Fruit fly (Drosophila melanogaster): ENCODE results near the gene mesh.

mesh gene

dm6 chr3R:31168968-31169367, 26.6 kb downstream of the mesh start, which contains the start of gene stops (continued):
- no peak for TF ChIP-seq Dbx (GFP tag; IDR thresholded peaks at IDR 0.05)
- 0 out of 2 replicates have a peak, but pooled peaks have one; percentile 30 for TF ChIP-seq CG32532 (GFP tag; IDR thresholded peaks at IDR 0.05)
- TF ChIP-seq row (GFP tag; IDR thresholded peaks at IDR 0.05), result no peak
- TF ChIP-seq gce (GFP tag; IDR thresholded peaks at IDR 0.05), result 0 out of 3 replicates have a peak, but pooled peaks have one; percentile 29
- no peak for TF ChIP-seq Bteb2 (GFP tag; optimal IDR thresholded peaks at IDR 0.05)
- no peak for TF ChIP-seq ase (GFP tag; IDR thresholded peaks at IDR 0.05)
- TF ChIP-seq CG18011 (GFP tag; optimal IDR thresholded peaks at IDR 0.05), result peak; percentile 29
- no peak for TF ChIP-seq corto (GFP tag; optimal IDR thresholded peaks at IDR 0.05)
- TF ChIP-seq CG13296 (GFP tag; optimal IDR thresholded peaks at IDR 0.05), result no peak
- TF ChIP-seq Hmx (GFP tag; optimal IDR thresholded peaks at IDR 0.05), result no peak
- no peak for TF ChIP-seq grau (tag; optimal IDR thresholded peaks at IDR 0.05)
- TF ChIP-seq lbe (GFP tag; optimal IDR thresholded peaks at IDR 0.05), result no peak
- no peak for TF ChIP-seq CG16815 (GFP tag; optimal IDR thresholded peaks at IDR 0.05)
- peak; percentile 41 for TF ChIP-seq CG1602 (GFP tag; optimal IDR thresholded peaks at IDR 0.05)
- TF ChIP-seq CG31441 (GFP tag; IDR thresholded peaks at IDR 0.05), result peak; percentile 23; the same call in 1 of the 2 replicates
- no peak for TF ChIP-seq inv (GFP tag; IDR thresholded peaks at IDR 0.05; ENCODE audit: partially characterized antibody)
- no peak for TF ChIP-seq hkb (optimal IDR thresholded peaks at IDR 0.05)
- no peak for TF ChIP-seq hkb (GFP tag; IDR thresholded peaks at IDR 0.05)
- TF ChIP-seq CG12219 (GFP tag; optimal IDR thresholded peaks at IDR 0.05), result peak; percentile 36
- no peak for TF ChIP-seq Stat92E (GFP tag; optimal IDR thresholded peaks at IDR 0.05)
- TF ChIP-seq Lim3 (GFP tag; IDR thresholded peaks at IDR 0.05), result no peak
- no peak for TF ChIP-seq gsb (GFP tag; IDR thresholded peaks at IDR 0.05)
- TF ChIP-seq D19A (tag; optimal IDR thresholded peaks at IDR 0.05), result no peak
- no peak for TF ChIP-seq CG17186 (GFP tag; optimal IDR thresholded peaks at IDR 0.05)
- TF ChIP-seq CG13123 (GFP tag; optimal IDR thresholded peaks at IDR 0.05), result peak; percentile 16
- TF ChIP-seq CG13287 (GFP tag; IDR thresholded peaks at IDR 0.05; ENCODE audit: partially characterized antibody), result no peak
- TF ChIP-seq ato (GFP tag; IDR thresholded peaks at IDR 0.05; ENCODE audit: partially characterized antibody), result no peak
- peak; percentile 50; the same call in 1 of the 2 replicates for TF ChIP-seq CG11247 (GFP tag; IDR thresholded peaks at IDR 0.05)
- TF ChIP-seq vvl (GFP tag; IDR thresholded peaks at IDR 0.05), result peak; percentile 50
- peak; percentile 28 for TF ChIP-seq Xbp1 (GFP tag; optimal IDR thresholded peaks at IDR 0.05)
- no peak for TF ChIP-seq jigr1 (GFP tag; IDR thresholded peaks at IDR 0.05)
- TF ChIP-seq Sin3A (optimal IDR thresholded peaks at IDR 0.05), result no peak
- no peak for TF ChIP-seq Max (GFP tag; optimal IDR thresholded peaks at IDR 0.05)
- no peak for TF ChIP-seq pum (GFP tag; optimal IDR thresholded peaks at IDR 0.05)
- TF ChIP-seq Ets97D (GFP tag; optimal IDR thresholded peaks at IDR 0.05), result peak; percentile 1
- no peak for TF ChIP-seq ash1 (GFP tag; optimal IDR thresholded peaks at IDR 0.05)
- TF ChIP-seq CrebB (tag; optimal IDR thresholded peaks at IDR 0.05), result no peak
- no peak for TF ChIP-seq Myb (GFP tag; optimal IDR thresholded peaks at IDR 0.05)
- TF ChIP-seq Side (GFP tag; optimal IDR thresholded peaks at IDR 0.05), result no peak
- TF ChIP-seq CG8478 (optimal IDR thresholded peaks at IDR 0.05), result no peak
- peak; percentile 34 for TF ChIP-seq unpg (GFP tag; optimal IDR thresholded peaks at IDR 0.05)
- TF ChIP-seq NK7.1 (GFP tag; optimal IDR thresholded peaks at IDR 0.05), result no peak
- TF ChIP-seq B-H1 (GFP tag; IDR thresholded peaks at IDR 0.05), result no peak
- no peak for TF ChIP-seq esg (GFP tag; conservative IDR thresholded peaks at IDR 0.05)
- no peak for TF ChIP-seq dan (GFP tag; IDR thresholded peaks at IDR 0.05)
- TF ChIP-seq bab2 (GFP tag; optimal IDR thresholded peaks at IDR 0.05), result peak; percentile 10
- TF ChIP-seq CG6854 (GFP tag; optimal IDR thresholded peaks at IDR 0.05), result peak; percentile 44
- TF ChIP-seq gcm (GFP tag; optimal IDR thresholded peaks at IDR 0.05), result no peak
- TF ChIP-seq Tbp (GFP tag; optimal IDR thresholded peaks at IDR 0.05), result no peak
- peak; percentile 43 for TF ChIP-seq CG18476 (GFP tag; optimal IDR thresholded peaks at IDR 0.05)
- TF ChIP-seq CG4404 (GFP tag; IDR thresholded peaks at IDR 0.05), result no peak
- TF ChIP-seq CG18599 (GFP tag; optimal IDR thresholded peaks at IDR 0.05), result peak; percentile 5
- TF ChIP-seq stc (GFP tag; IDR thresholded peaks at IDR 0.05), result no peak
